Worm (Caenorhabditis elegans) whole organism, L4 larva: ENCODE measurements around the gene C27D6.1.

Experiments
- D1046.2 ChIP-seq: fragments of 200-800 bp; sonication (Bioruptor generic); IDR thresholded peaks from 2 replicates; pipeline ENCODE4 v1.3.6; 2022; ENCODE audit warnings: missing genetic modification characterization, missing compliant biosample characterization
- F26F4.8 ChIP-seq: fragments of 200-800 bp; sonication (Bioruptor generic); conservative IDR thresholded peaks from 2 replicates; pipeline ENCODE4 v1.3.6; 2022; ENCODE audit warnings: missing genetic modification characterization, missing compliant biosample characterization
- F37D6.2 ChIP-seq: sonication (generic microtip); optimal IDR thresholded peaks from 2 replicates; lab custom pipeline; 2016; ENCODE audit warnings: mild to moderate bottlenecking, missing genetic modification characterization, missing compliant biosample characterization
- F49E8.2 ChIP-seq: sonication (generic microtip); optimal IDR thresholded peaks from 2 replicates; lab custom pipeline; 2016; ENCODE audit warnings: missing compliant biosample characterization, mild to moderate bottlenecking, missing genetic modification characterization, borderline replicate concordance
- ZK546.5 ChIP-seq, 2 experiments: sonication (generic microtip); optimal IDR thresholded peaks; 2 replicates each; lab custom pipeline; 2017; ENCODE audit warnings: missing biosample characterization in 2 of 2, missing genetic modification characterization in 2 of 2
- aly-2 ChIP-seq: sonication (generic microtip); optimal IDR thresholded peaks from 2 replicates; lab custom pipeline; 2018; ENCODE audit warnings: missing biosample characterization, missing genetic modification characterization
- ama-1 ChIP-seq: fragments of 150-350 bp; optimal IDR thresholded peaks from 2 replicates; lab custom pipeline; 2014; ENCODE audit warnings: inconsistent platforms, mixed read lengths
- ceh-20 ChIP-seq: fragments of 200-800 bp; sonication (Bioruptor generic); IDR thresholded peaks from 2 replicates; pipeline ENCODE4 v1.3.6; 2022; ENCODE audit warnings: missing genetic modification reagents, missing genetic modification characterization, missing compliant biosample characterization
- ceh-32 ChIP-seq: sonication (generic microtip); optimal IDR thresholded peaks from 2 replicates; lab custom pipeline; 2016; ENCODE audit warnings: mild to moderate bottlenecking, missing genetic modification characterization, missing compliant biosample characterization; ENCODE audit not compliant: poor library complexity
- ceh-62 ChIP-seq: sonication (generic microtip); optimal IDR thresholded peaks from 2 replicates; lab custom pipeline; 2017; ENCODE audit warnings: missing biosample characterization, missing genetic modification characterization
- ceh-82 ChIP-seq: sonication (generic microtip); optimal IDR thresholded peaks from 2 replicates; lab custom pipeline; 2017; ENCODE audit warnings: missing biosample characterization, missing genetic modification characterization
- cey-2 ChIP-seq: sonication (generic microtip); optimal IDR thresholded peaks from 3 replicates; lab custom pipeline; 2017; ENCODE audit warnings: missing genetic modification characterization, mild to moderate bottlenecking, missing compliant biosample characterization, antibody characterized with exemption, borderline replicate concordance; ENCODE audit not compliant: insufficient read depth
- daf-16 ChIP-seq, 3 experiments: sonication (generic microtip); optimal IDR thresholded peaks; 2 replicates each; lab custom pipeline; 2016 to 2017; ENCODE audit warnings: missing genetic modification characterization in 3 of 3, missing genetic modification reagents in 3 of 3, mild to moderate bottlenecking in 2 of 3, missing compliant biosample characterization in 2 of 3, missing biosample characterization in 1 of 3, moderate library complexity in 1 of 3
- daf-19 ChIP-seq: fragments of 200-800 bp; sonication (Bioruptor generic); conservative IDR thresholded peaks from 2 replicates; pipeline ENCODE4 v1.3.6; 2022; ENCODE audit warnings: missing genetic modification characterization, missing compliant biosample characterization
- daf-8 ChIP-seq: fragments of 200-800 bp; sonication (Bioruptor generic); IDR thresholded peaks from 2 replicates; pipeline ENCODE4 v1.3.6; 2022; ENCODE audit warnings: missing genetic modification characterization, missing compliant biosample characterization
- dmd-8 ChIP-seq: fragments of 200-800 bp; sonication (Bioruptor generic); IDR thresholded peaks from 2 replicates; pipeline ENCODE4 v1.3.6; 2022; ENCODE audit warnings: missing genetic modification characterization, missing compliant biosample characterization
- dmd-9 ChIP-seq: fragments of 200-800 bp; sonication (Bioruptor generic); IDR thresholded peaks from 2 replicates; pipeline ENCODE4 v1.3.6; 2022; ENCODE audit warnings: missing genetic modification reagents, missing genetic modification characterization, missing compliant biosample characterization
- duxl-1 ChIP-seq: sonication (generic microtip); optimal IDR thresholded peaks from 2 replicates; lab custom pipeline; 2016; ENCODE audit warnings: mild to moderate bottlenecking, missing genetic modification characterization, moderate library complexity, missing compliant biosample characterization; ENCODE audit not compliant: poor library complexity
- dve-1 ChIP-seq: sonication (generic microtip); optimal IDR thresholded peaks from 2 replicates; lab custom pipeline; 2017; ENCODE audit warnings: antibody characterized with exemption, mild to moderate bottlenecking, missing genetic modification characterization, missing compliant biosample characterization; ENCODE audit not compliant: insufficient read depth
- egl-27 ChIP-seq: sonication (generic microtip); optimal IDR thresholded peaks from 3 replicates; lab custom pipeline; 2017; ENCODE audit warnings: missing biosample characterization, missing genetic modification reagents, missing genetic modification characterization
- egl-43 ChIP-seq: fragments of 200-800 bp; sonication (Bioruptor generic); IDR thresholded peaks from 2 replicates; pipeline ENCODE4 v1.3.6; 2022; ENCODE audit warnings: missing genetic modification reagents, missing genetic modification characterization, missing compliant biosample characterization
- fkh-10 ChIP-seq: fragments of 150-350 bp; optimal IDR thresholded peaks from 2 replicates; lab custom pipeline; 2014; ENCODE audit warnings: missing biosample characterization, missing genetic modification reagents, missing genetic modification characterization
- fos-1 ChIP-seq: fragments of 150-350 bp; optimal IDR thresholded peaks from 2 replicates; lab custom pipeline; 2014; ENCODE audit warnings: missing biosample characterization, missing genetic modification characterization
- hif-1 ChIP-seq, 2 experiments: sonication (generic microtip); optimal IDR thresholded peaks; 2 replicates each; lab custom pipeline; 2016 to 2017; ENCODE audit warnings: missing compliant biosample characterization in 2 of 2, missing genetic modification characterization in 2 of 2, missing genetic modification reagents in 2 of 2, missing genotype in 2 of 2, mild to moderate bottlenecking in 1 of 2
- hmg-1.1 ChIP-seq: fragments of 200-800 bp; sonication (Bioruptor generic); IDR thresholded peaks from 2 replicates; pipeline ENCODE4 v1.3.6; 2022; ENCODE audit warnings: missing genetic modification reagents, missing genetic modification characterization, missing compliant biosample characterization
- lim-7 ChIP-seq: fragments of 200-800 bp; sonication (Bioruptor generic); IDR thresholded peaks from 2 replicates; pipeline ENCODE4 v1.3.6; 2022; ENCODE audit warnings: missing genetic modification characterization, missing compliant biosample characterization
- lin-13 ChIP-seq: fragments of 150-350 bp; optimal IDR thresholded peaks from 2 replicates; lab custom pipeline; 2014; ENCODE audit warnings: missing biosample characterization, missing genetic modification reagents, missing genetic modification characterization
- lin-15B ChIP-seq: fragments of 150-350 bp; sonication (generic microtip); optimal IDR thresholded peaks from 3 replicates; lab custom pipeline; 2014; ENCODE audit warnings: missing biosample characterization, missing genetic modification characterization
- lin-29 ChIP-seq: fragments of 200-800 bp; sonication (Bioruptor generic); IDR thresholded peaks from 2 replicates; pipeline ENCODE4 v1.3.6; 2022; ENCODE audit warnings: missing genetic modification reagents, missing genetic modification characterization, missing compliant biosample characterization
- lin-39 ChIP-seq: fragments of 150-350 bp; optimal IDR thresholded peaks from 2 replicates; lab custom pipeline; 2014; ENCODE audit warnings: missing biosample characterization, missing genetic modification reagents, missing genetic modification characterization
- lir-3 ChIP-seq: sonication (generic microtip); optimal IDR thresholded peaks from 2 replicates; lab custom pipeline; 2016; ENCODE audit warnings: mild to moderate bottlenecking, missing genetic modification characterization, missing compliant biosample characterization
- lsy-2 ChIP-seq, 2 experiments: fragments of 150-350 bp in 1 of 2; sonication (generic microtip) in 1 of 2; optimal IDR thresholded peaks; 2 replicates each; lab custom pipeline; 2014 to 2017; ENCODE audit warnings: missing biosample characterization in 2 of 2, missing genetic modification characterization in 2 of 2
- madf-5 ChIP-seq, 2 experiments: fragments of 200-800 bp; sonication (Bioruptor generic); IDR thresholded peaks; 2 replicates each; pipeline ENCODE4 v1.3.6; 2022; ENCODE audit warnings: missing compliant biosample characterization in 2 of 2, missing genetic modification characterization in 2 of 2
- nhr-11 ChIP-seq: fragments of 150-350 bp; optimal IDR thresholded peaks from 2 replicates; lab custom pipeline; 2014; ENCODE audit warnings: missing biosample characterization, missing genetic modification characterization
- nhr-111 ChIP-seq: fragments of 200-800 bp; sonication (Bioruptor generic); optimal IDR thresholded peaks from 2 replicates; lab custom pipeline; 2018; ENCODE audit warnings: mild to moderate bottlenecking, missing genetic modification characterization, missing compliant biosample characterization
- nhr-48 ChIP-seq: sonication (generic microtip); optimal IDR thresholded peaks from 2 replicates; lab custom pipeline; 2016; ENCODE audit warnings: mild to moderate bottlenecking, missing genetic modification characterization, missing compliant biosample characterization
- php-3 ChIP-seq: fragments of 200-800 bp; sonication (Bioruptor generic); IDR thresholded peaks from 2 replicates; pipeline ENCODE4 v1.3.6; 2022; ENCODE audit warnings: missing genetic modification reagents, missing genetic modification characterization, missing compliant biosample characterization
- pqm-1 ChIP-seq: sonication (generic microtip); optimal IDR thresholded peaks from 2 replicates; lab custom pipeline; 2017; ENCODE audit warnings: missing biosample characterization, missing genetic modification characterization
- rbr-2 ChIP-seq: sonication (generic microtip); optimal IDR thresholded peaks from 2 replicates; lab custom pipeline; 2016; ENCODE audit warnings: missing genotype, missing genetic modification characterization, missing compliant biosample characterization
- saeg-2 ChIP-seq: fragments of 200-800 bp; sonication (Bioruptor generic); IDR thresholded peaks from 2 replicates; pipeline ENCODE4 v1.3.6; 2022; ENCODE audit warnings: missing genetic modification reagents, missing genetic modification characterization, missing compliant biosample characterization
- set-16 ChIP-seq: fragments of 200-800 bp; sonication (Bioruptor generic); IDR thresholded peaks from 2 replicates; pipeline ENCODE4 v1.3.6; 2022; ENCODE audit warnings: missing genetic modification reagents, missing genetic modification characterization, missing compliant biosample characterization
- spr-3 ChIP-seq: fragments of 200-800 bp; sonication (Bioruptor generic); optimal IDR thresholded peaks from 2 replicates; lab custom pipeline; 2018; ENCODE audit warnings: mild to moderate bottlenecking, missing genetic modification characterization, missing compliant biosample characterization
- tag-97 ChIP-seq: fragments of 200-800 bp; sonication (Bioruptor generic); IDR thresholded peaks from 2 replicates; pipeline ENCODE4 v1.3.6; 2022; ENCODE audit warnings: missing genetic modification characterization, missing compliant biosample characterization
- unc-39 ChIP-seq: sonication (generic microtip); optimal IDR thresholded peaks from 2 replicates; lab custom pipeline; 2017; ENCODE audit warnings: missing biosample characterization, missing genetic modification characterization
- vab-7 ChIP-seq: fragments of 200-800 bp; sonication (Bioruptor generic); IDR thresholded peaks from 2 replicates; pipeline ENCODE4 v1.3.6; 2022; ENCODE audit warnings: missing genetic modification reagents, missing genetic modification characterization, missing compliant biosample characterization
- zfp-2 ChIP-seq: sonication (generic microtip); optimal IDR thresholded peaks from 2 replicates; lab custom pipeline; 2016; ENCODE audit warnings: mild to moderate bottlenecking, missing genetic modification characterization, missing compliant biosample characterization
- zip-11 ChIP-seq: fragments of 200-800 bp; sonication (Bioruptor generic); IDR thresholded peaks from 2 replicates; pipeline ENCODE4 v1.3.6; 2022; ENCODE audit warnings: missing genetic modification characterization, missing compliant biosample characterization
- ztf-11 ChIP-seq: fragments of 150-350 bp; optimal IDR thresholded peaks from 2 replicates; lab custom pipeline; 2014; ENCODE audit warnings: missing biosample characterization, missing genetic modification characterization
- ztf-7 ChIP-seq: fragments of 150-350 bp; optimal IDR thresholded peaks from 2 replicates; lab custom pipeline; 2014; ENCODE audit warnings: missing biosample characterization, missing genetic modification characterization

C27D6.1 gene

ce11 chrII:5185955-5186539 is 13.5 kb downstream of the C27D6.1 start (continued):
- no peak for TF ChIP-seq lin-13 (GFP tag; lab: Kevin White, UChicago)
- no peak for TF ChIP-seq ceh-62
- no peak for TF ChIP-seq zip-11 (GFP tag; lab: Robert Waterston, UW)
- TF ChIP-seq egl-43 = no peak
- TF ChIP-seq F37D6.2 = no peak
- no peak for TF ChIP-seq spr-3 (GFP tag; lab: Kevin White, UChicago)
- no peak for TF ChIP-seq lin-15B (tag; lab: Kevin White, UChicago)
- TF ChIP-seq lin-29 = no peak
- TF ChIP-seq nhr-11 (tag; lab: Kevin White, UChicago) = no peak
- no peak for TF ChIP-seq nhr-111 (GFP tag; lab: Kevin White, UChicago)
- no peak for TF ChIP-seq egl-27 (tag; lab: Kevin White, UChicago)
- no peak for TF ChIP-seq ama-1 (lab: Kevin White, UChicago)
- no peak for TF ChIP-seq ceh-32 (tag; lab: Kevin White, UChicago)
- TF ChIP-seq tag-97 (GFP tag; lab: Robert Waterston, UW) = no peak
- no peak for TF ChIP-seq rbr-2 (tag; lab: Kevin White, UChicago)
- TF ChIP-seq lin-39 = no peak
- TF ChIP-seq set-16 (GFP tag; lab: Robert Waterston, UW) = no peak
- no peak for TF ChIP-seq saeg-2 (GFP tag; lab: Robert Waterston, UW)
- no peak for TF ChIP-seq F26F4.8 (GFP tag; lab: Robert Waterston, UW)
- TF ChIP-seq fkh-10 (GFP tag; lab: Kevin White, UChicago) = no peak
- TF ChIP-seq ceh-20 (GFP tag; lab: Robert Waterston, UW) = no peak
- no peak for TF ChIP-seq daf-19 (GFP tag; lab: Robert Waterston, UW)
- TF ChIP-seq lir-3 (tag; lab: Kevin White, UChicago) = no peak
- TF ChIP-seq zfp-2 (tag; lab: Kevin White, UChicago) = no peak
- no peak for TF ChIP-seq lim-7
- no peak for TF ChIP-seq dmd-8 (GFP tag; lab: Robert Waterston, UW)
- no peak for TF ChIP-seq aly-2 (tag; lab: Kevin White, UChicago)
- no peak for TF ChIP-seq cey-2 (tag; lab: Kevin White, UChicago)
- no peak for TF ChIP-seq F49E8.2
- peak; percentile 76 for TF ChIP-seq dve-1 (tag; lab: Kevin White, UChicago)
- TF ChIP-seq daf-16 (GFP tag; optimal IDR thresholded peaks at IDR 0.05; lab: Kevin White, UChicago) = peak in 1 of 2 experiments; percentile 62
- peak; percentile 94 for TF ChIP-seq daf-16 (tag; optimal IDR thresholded peaks at IDR 0.05; lab: Kevin White, UChicago)
- TF ChIP-seq, all 104 proteins: peak for 17

ce11 chrII:5186870-5187269 is 14.3 kb downstream of the C27D6.1 start:
- no peak for TF ChIP-seq daf-16 (GFP tag; optimal IDR thresholded peaks at IDR 0.05; lab: Kevin White, UChicago)
- peak; percentile 69 for TF ChIP-seq daf-16 (tag; optimal IDR thresholded peaks at IDR 0.05; lab: Kevin White, UChicago)
- TF ChIP-seq ZK546.5 (tag; optimal IDR thresholded peaks at IDR 0.05; lab: Kevin White, UChicago) = no peak
- no peak for TF ChIP-seq F26F4.8 (GFP tag; lab: Robert Waterston, UW)
- no peak for TF ChIP-seq ztf-7 (tag; lab: Kevin White, UChicago)
- TF ChIP-seq daf-8 (GFP tag; lab: Robert Waterston, UW) = no peak
- TF ChIP-seq nhr-48 = peak; percentile 2
- no peak for TF ChIP-seq ztf-11
- no peak for TF ChIP-seq lir-3 (tag; lab: Kevin White, UChicago)
- TF ChIP-seq rbr-2 (tag; lab: Kevin White, UChicago) = no peak
- TF ChIP-seq D1046.2 = no peak
- TF ChIP-seq hif-1 (tag; optimal IDR thresholded peaks at IDR 0.05; lab: Kevin White, UChicago) = no peak
- TF ChIP-seq set-16 (GFP tag; lab: Robert Waterston, UW) = no peak
- peak; percentile 51 for TF ChIP-seq pqm-1
- no peak for TF ChIP-seq hmg-1.1 (GFP tag; lab: Robert Waterston, UW)
- peak; percentile 73 for TF ChIP-seq php-3 (GFP tag; lab: Robert Waterston, UW)
- TF ChIP-seq lsy-2 (tag; optimal IDR thresholded peaks at IDR 0.05; lab: Kevin White, UChicago) = no peak
- TF ChIP-seq dmd-9 (GFP tag; lab: Robert Waterston, UW) = no peak
- no peak for TF ChIP-seq zfp-2 (tag; lab: Kevin White, UChicago)
- no peak for TF ChIP-seq lin-39
- TF ChIP-seq nhr-11 (tag; lab: Kevin White, UChicago) = no peak
- TF ChIP-seq vab-7 (GFP tag; lab: Robert Waterston, UW) = no peak
- TF ChIP-seq spr-3 (GFP tag; lab: Kevin White, UChicago) = no peak
- TF ChIP-seq dve-1 (tag; lab: Kevin White, UChicago) = peak; percentile 42
- no peak for TF ChIP-seq duxl-1
- no peak for TF ChIP-seq madf-5 (GFP tag; IDR thresholded peaks at IDR 0.05; lab: Robert Waterston, UW)
- no peak for TF ChIP-seq unc-39 (tag; lab: Kevin White, UChicago)
- TF ChIP-seq ceh-82 = no peak
- TF ChIP-seq fos-1 (tag; lab: Kevin White, UChicago) = no peak
